Fruit fly (Drosophila melanogaster): ENCODE results near the gene CG17196.

The CG17196 gene

DNA sequence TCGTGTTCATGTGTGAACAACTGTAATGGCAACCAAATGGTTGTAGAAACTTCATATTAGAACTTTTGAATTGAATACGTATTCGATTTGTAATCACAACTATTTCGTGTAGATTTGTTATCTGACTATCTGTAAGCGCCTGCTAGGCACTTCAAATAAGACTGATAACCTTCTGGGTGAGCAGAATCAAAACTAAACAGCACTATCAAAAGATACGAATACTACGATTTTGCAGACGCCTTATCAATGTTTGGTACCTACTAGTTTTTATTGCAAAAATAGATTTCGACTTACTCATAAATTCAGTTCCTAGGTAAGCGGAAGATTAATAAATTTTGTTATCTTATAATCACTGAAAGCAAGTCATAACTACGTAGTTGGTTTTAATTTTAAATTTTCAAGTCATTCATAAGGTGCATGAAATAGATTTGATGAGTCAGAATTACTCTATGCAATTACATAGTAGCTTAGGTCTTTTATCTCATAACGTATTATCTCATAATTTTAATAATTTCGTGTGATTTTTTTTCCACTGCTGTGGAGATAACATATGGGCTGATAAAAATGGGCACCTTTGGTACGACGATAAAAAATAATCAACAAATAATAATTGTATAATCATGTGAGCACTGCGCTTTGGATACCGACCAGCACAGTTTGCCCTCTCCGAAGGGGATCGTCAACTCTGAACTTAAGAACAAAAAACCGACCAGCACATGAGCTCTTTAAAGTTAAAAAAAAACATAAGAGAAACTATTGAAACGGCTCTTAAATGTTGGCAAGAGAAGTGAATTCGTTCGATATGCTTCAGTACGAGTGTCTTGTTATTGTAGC lies 40.9 kb downstream of the CG17196 start (continued):
- TF ChIP-seq Camta (GFP tag; optimal IDR thresholded peaks at IDR 0.05) (no peak), sc (optimal IDR thresholded peaks at IDR 0.05) (no peak), sc (GFP tag; optimal IDR thresholded peaks at IDR 0.05) (no peak), sqz (GFP tag; optimal IDR thresholded peaks at IDR 0.05) (peak; percentile 47), Hr78 (GFP tag; optimal IDR thresholded peaks at IDR 0.05) (peak in 1 of 2 experiments; percentile 85), CG16779 (GFP tag; IDR thresholded peaks at IDR 0.05) (no peak), ash1 (GFP tag; optimal IDR thresholded peaks at IDR 0.05) (no peak), bowl (GFP tag; IDR thresholded peaks at IDR 0.05) (no peak), vvl (GFP tag; IDR thresholded peaks at IDR 0.05) (no peak), CG6813 (GFP tag; optimal IDR thresholded peaks at IDR 0.05) (no peak), Chrac-16 (GFP tag; optimal IDR thresholded peaks at IDR 0.05) (no peak), pzg (GFP tag; optimal IDR thresholded peaks at IDR 0.05) (no peak), CG2712 (tag; optimal IDR thresholded peaks at IDR 0.05) (no peak), dysf (GFP tag; IDR thresholded peaks at IDR 0.05) (no peak), Trl (optimal IDR thresholded peaks at IDR 0.05) (peak; percentile 33 to 76), Trl (GFP tag; optimal IDR thresholded peaks at IDR 0.05) (no peak), CG3163 (GFP tag; optimal IDR thresholded peaks at IDR 0.05) (peak; percentile 87), CG34376 (GFP tag; optimal IDR thresholded peaks at IDR 0.05) (peak; percentile 33), Oaz (GFP tag; IDR thresholded peaks at IDR 0.05) (no peak), dimm (GFP tag; IDR thresholded peaks at IDR 0.05) (no peak), Optix (GFP tag; IDR thresholded peaks at IDR 0.05) (no peak), grn (GFP tag; optimal IDR thresholded peaks at IDR 0.05) (peak; percentile 67), gce (GFP tag; IDR thresholded peaks at IDR 0.05) (no peak), lab (GFP tag; optimal IDR thresholded peaks at IDR 0.05) (peak; percentile 21), ab (GFP tag; optimal IDR thresholded peaks at IDR 0.05) (no peak)

All from whole organism, embryonic.